Fruit fly (Drosophila melanogaster): ENCODE measurements around the gene Ac13E.

DNA sequence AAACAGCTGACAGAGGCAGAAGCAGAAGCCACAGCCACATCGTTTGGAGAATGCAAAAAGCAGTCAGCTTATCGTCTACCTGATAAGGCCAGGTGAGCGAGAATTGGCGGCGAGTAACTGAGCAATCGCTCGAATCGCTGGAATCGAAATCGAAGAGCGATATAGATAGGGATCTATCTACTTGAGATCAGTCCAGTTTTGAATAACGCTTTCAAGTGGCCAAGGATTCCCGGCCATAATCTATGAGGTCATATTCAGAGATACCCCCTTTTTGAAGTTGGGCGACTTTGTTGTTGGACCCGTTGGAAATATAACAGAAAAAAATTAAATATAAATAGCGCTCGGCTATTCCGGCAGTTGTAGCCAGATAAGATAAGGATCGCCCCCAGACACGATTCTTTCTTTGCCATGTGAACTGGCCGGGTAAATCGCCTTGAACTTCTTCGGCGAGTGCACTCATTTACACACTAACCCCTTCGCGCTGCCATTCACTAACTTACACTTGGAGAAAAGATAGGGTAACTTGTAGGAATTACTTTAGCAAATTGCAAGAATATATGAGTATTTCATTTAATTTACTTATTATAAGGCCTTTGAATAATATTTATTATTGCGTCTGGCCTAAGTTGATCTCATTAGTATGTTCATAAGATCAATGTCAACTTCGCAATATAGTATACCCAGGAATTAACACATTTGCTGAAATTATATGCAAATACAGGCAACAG is 31.5 kb downstream of the Ac13E start:
- TF ChIP-seq Dll (optimal IDR thresholded peaks at IDR 0.05), result no peak
- no peak for TF ChIP-seq usp (GFP tag; optimal IDR thresholded peaks at IDR 0.05)
